Worm (Caenorhabditis elegans): ENCODE data around the gene srsx-19.

srsx-19 gene

DNA sequence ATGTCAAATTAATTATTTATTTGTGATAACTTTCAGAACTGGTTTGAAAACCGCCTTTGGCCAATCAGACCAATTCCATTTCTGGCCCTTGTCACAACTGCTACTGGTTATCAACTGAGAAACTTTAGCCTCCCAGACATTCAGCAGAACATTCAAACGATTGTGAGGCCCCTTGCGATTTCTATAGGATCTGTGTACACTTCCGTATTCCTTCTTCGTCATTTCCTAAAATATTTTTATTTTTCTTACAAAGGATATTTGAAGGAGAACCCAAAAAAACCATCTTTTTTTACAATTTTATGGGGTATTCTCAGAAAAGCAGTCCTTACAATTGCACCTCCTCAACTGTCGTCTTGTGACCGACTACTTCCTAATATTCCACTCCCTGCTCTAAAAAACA lies 14.1 kb upstream of the srsx-19 start:
- TF ChIP-seq fos-1 (tag; optimal IDR thresholded peaks at IDR 0.05) (no peak), snpc-4 (tag; optimal IDR thresholded peaks at IDR 0.05) (no peak), ztf-11 (tag; optimal IDR thresholded peaks at IDR 0.05) (no peak)

DNA sequence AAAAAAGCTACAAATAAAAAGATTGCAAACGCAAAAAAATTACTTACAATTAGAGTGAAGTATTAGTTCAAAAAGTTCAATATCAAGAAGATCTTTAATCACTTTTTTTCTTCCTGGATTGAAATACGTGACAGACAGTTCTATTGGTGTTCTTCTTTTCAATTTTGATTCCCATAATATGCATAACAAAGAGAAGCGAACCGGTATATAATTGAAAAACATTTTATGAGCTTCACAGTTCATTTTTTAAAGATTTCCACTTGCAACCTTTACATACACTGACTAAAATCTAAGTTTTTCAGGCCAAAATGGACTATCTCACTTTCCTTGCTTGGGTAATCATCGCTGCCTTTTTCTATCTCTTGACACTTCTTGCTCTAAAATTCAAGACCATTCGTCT lies 10.9 kb upstream of the srsx-19 start, which contains the start of gene T22G5.1:
T22G5.1 (plus strand) TSS at position 301 of the 400 bp plus-strand sequence.
- TF ChIP-seq aly-2 (tag; optimal IDR thresholded peaks at IDR 0.05) = no peak
- no peak for TF ChIP-seq fos-1 (tag; optimal IDR thresholded peaks at IDR 0.05)
- TF ChIP-seq nhr-11 (tag; optimal IDR thresholded peaks at IDR 0.05) = no peak
- TF ChIP-seq tbx-2 (tag; optimal IDR thresholded peaks at IDR 0.05) = no peak
- TF ChIP-seq lin-15B (tag; optimal IDR thresholded peaks at IDR 0.05) = no peak
- TF ChIP-seq mml-1 (tag; optimal IDR thresholded peaks at IDR 0.05) = no peak
- TF ChIP-seq nhr-77 (tag; optimal IDR thresholded peaks at IDR 0.05) = no peak
- TF ChIP-seq skn-1 (tag; optimal IDR thresholded peaks at IDR 0.05) = no peak
- no peak for TF ChIP-seq nhr-67 (tag; optimal IDR thresholded peaks at IDR 0.05)
- TF ChIP-seq egl-27 (tag; optimal IDR thresholded peaks at IDR 0.05) = no peak
- no peak for TF ChIP-seq nhr-28 (tag; optimal IDR thresholded peaks at IDR 0.05)
- TF ChIP-seq ceh-16 (tag; optimal IDR thresholded peaks at IDR 0.05) = no peak
- TF ChIP-seq lin-39 (tag; optimal IDR thresholded peaks at IDR 0.05) = no peak
- TF ChIP-seq lsy-12 (tag; optimal IDR thresholded peaks at IDR 0.05) = no peak
- TF ChIP-seq nhr-76 (tag; optimal IDR thresholded peaks at IDR 0.05) = no peak
- TF ChIP-seq elt-1 (tag; optimal IDR thresholded peaks at IDR 0.05) = no peak
- TF ChIP-seq jun-1 (tag; optimal IDR thresholded peaks at IDR 0.05) = no peak
- no peak for TF ChIP-seq nhr-23 (tag; optimal IDR thresholded peaks at IDR 0.05)
- TF ChIP-seq eor-1 (tag; optimal IDR thresholded peaks at IDR 0.05) = no peak

DNA sequence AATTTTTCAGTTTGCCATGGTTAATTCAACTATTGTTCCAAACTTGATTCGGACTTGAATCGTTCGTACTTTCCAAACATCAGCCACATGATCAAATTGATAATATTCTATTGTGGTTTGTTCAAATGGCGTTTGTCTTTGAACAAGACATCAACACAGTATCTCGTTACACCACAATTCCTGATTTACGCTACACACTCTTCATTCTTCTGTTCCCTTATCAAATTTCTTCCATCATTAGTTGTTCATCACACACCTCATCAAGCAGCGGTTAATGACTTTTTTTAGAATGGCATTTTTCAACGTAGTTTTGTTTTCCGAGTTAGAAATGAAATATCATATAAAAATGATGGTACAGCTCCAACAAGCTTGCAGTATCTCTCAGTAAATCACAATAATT lies 9.2 kb upstream of the srsx-19 start:
- TF ChIP-seq nhr-12 (tag; optimal IDR thresholded peaks at IDR 0.05) (no peak), lsy-12 (tag; optimal IDR thresholded peaks at IDR 0.05) (no peak), ceh-16 (tag; optimal IDR thresholded peaks at IDR 0.05) (no peak), ceh-82 (tag; optimal IDR thresholded peaks at IDR 0.05) (no peak), egl-5 (tag; optimal IDR thresholded peaks at IDR 0.05) (no peak), lin-15B (tag; optimal IDR thresholded peaks at IDR 0.05) (peak; percentile 14), jun-1 (tag; optimal IDR thresholded peaks at IDR 0.05) (peak; percentile 11), fkh-2 (tag; optimal IDR thresholded peaks at IDR 0.05) (no peak), lin-39 (tag; optimal IDR thresholded peaks at IDR 0.05) (no peak), mml-1 (tag; optimal IDR thresholded peaks at IDR 0.05) (no peak), pha-4 (tag; optimal IDR thresholded peaks at IDR 0.05) (no peak), aly-2 (tag; optimal IDR thresholded peaks at IDR 0.05) (no peak), ZK546.5 (tag; optimal IDR thresholded peaks at IDR 0.05) (no peak), elt-2 (tag; optimal IDR thresholded peaks at IDR 0.05) (peak; percentile 86), pqm-1 (tag; optimal IDR thresholded peaks at IDR 0.05) (peak; percentile 93)

DNA sequence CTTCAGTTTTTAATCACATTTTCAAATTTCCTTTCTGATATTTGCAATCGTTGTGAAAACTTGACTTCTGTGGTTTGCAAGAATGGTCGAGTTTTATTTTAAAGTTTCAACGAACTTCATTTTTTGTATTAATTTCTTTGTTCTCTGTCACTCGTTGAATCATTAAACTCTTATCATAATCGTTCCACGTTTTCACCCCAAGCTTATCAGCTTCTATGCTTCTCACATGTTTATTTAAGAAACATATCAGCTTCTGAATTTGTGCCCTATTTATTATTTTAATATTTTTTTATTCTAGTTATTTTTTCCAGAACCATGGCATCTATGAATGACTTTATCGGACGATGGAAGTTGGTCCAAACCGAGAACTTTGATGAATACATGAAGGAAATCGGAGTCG lies 8.2 kb upstream of the srsx-19 start, which contains the start of gene lbp-7:
lbp-7 (plus strand) TSS at position 312 of the 400 bp plus-strand sequence.
- peak; percentile 41 for TF ChIP-seq pha-4 (tag; optimal IDR thresholded peaks at IDR 0.05)
- no peak for TF ChIP-seq lin-15B (tag; optimal IDR thresholded peaks at IDR 0.05)
- TF ChIP-seq pqm-1 (tag; optimal IDR thresholded peaks at IDR 0.05) = peak; percentile 94
- no peak for TF ChIP-seq fkh-2 (tag; optimal IDR thresholded peaks at IDR 0.05)
- peak; percentile 93 for TF ChIP-seq elt-2 (tag; optimal IDR thresholded peaks at IDR 0.05)
- peak; percentile 23 for TF ChIP-seq jun-1 (tag; optimal IDR thresholded peaks at IDR 0.05)

DNA sequence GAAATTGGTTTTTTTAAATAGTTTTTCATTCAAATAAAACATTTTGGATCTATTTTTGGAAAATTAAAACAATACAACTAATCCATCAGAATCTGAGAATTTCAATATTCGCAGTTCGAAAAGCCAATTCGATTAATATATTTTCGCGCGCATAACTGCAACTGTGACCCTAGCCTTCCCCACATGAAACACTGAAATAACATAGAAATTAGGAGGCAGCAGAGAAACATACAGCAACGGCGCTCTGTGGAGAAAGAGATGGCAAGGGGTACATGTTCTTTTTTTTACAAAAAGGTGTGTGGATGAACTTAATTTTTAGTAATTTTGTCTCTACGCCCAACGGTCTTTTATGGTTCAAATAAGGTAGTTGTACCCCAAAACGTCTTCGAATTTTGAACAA lies 7.3 kb upstream of the srsx-19 start:
- TF ChIP-seq ztf-11 (tag; optimal IDR thresholded peaks at IDR 0.05) (no peak), daf-12 (tag; optimal IDR thresholded peaks at IDR 0.05) (no peak), elt-3 (tag; optimal IDR thresholded peaks at IDR 0.05) (no peak), nfya-1 (tag; optimal IDR thresholded peaks at IDR 0.05; ENCODE audit: insufficient read depth) (peak; percentile 20), fkh-10 (GFP tag; optimal IDR thresholded peaks at IDR 0.05) (no peak), nhr-76 (tag; optimal IDR thresholded peaks at IDR 0.05) (no peak), nhr-43 (tag; optimal IDR thresholded peaks at IDR 0.05; ENCODE audit: poor library complexity, severe bottlenecking) (peak; percentile 30), skn-1 (tag; optimal IDR thresholded peaks at IDR 0.05) (no peak), nhr-25 (tag; optimal IDR thresholded peaks at IDR 0.05) (peak; percentile 19), snpc-4 (tag; optimal IDR thresholded peaks at IDR 0.05) (peak; percentile 28), pha-4 (tag; optimal IDR thresholded peaks at IDR 0.05) (peak; percentile 56), nhr-11 (tag; optimal IDR thresholded peaks at IDR 0.05) (no peak), ZK546.5 (tag; optimal IDR thresholded peaks at IDR 0.05) (no peak), sea-2 (GFP tag; optimal IDR thresholded peaks at IDR 0.05) (no peak), nhr-23 (tag; optimal IDR thresholded peaks at IDR 0.05) (no peak), mdl-1 (tag; optimal IDR thresholded peaks at IDR 0.05) (no peak), fos-1 (tag; optimal IDR thresholded peaks at IDR 0.05) (no peak), nhr-77 (tag; optimal IDR thresholded peaks at IDR 0.05) (no peak), ceh-82 (tag; optimal IDR thresholded peaks at IDR 0.05) (no peak), lin-15B (tag; optimal IDR thresholded peaks at IDR 0.05) (peak; percentile 63)

All from whole organism, L3 larva.